Worm (Caenorhabditis elegans) whole organism, mixed stage, embryonic: ENCODE results near the gene nfya-1.

ENCODE experiments used
- blmp-1 ChIP-seq: fragments of 150-350 bp; optimal IDR thresholded peaks from 2 replicates; lab custom pipeline; 2014; ENCODE audit warnings: missing biosample characterization, missing genetic modification characterization
- ces-1 ChIP-seq: fragments of 150-350 bp; optimal IDR thresholded peaks from 2 replicates; lab custom pipeline; 2014; ENCODE audit warnings: missing biosample characterization, missing genetic modification reagents, missing genetic modification characterization
- elt-1 ChIP-seq: sonication (generic microtip); optimal IDR thresholded peaks from 2 replicates; lab custom pipeline; 2017; ENCODE audit warnings: missing genetic modification characterization, mild to moderate bottlenecking, missing compliant biosample characterization, antibody characterized with exemption, moderate library complexity, borderline replicate concordance; ENCODE audit not compliant: insufficient read depth
- lsy-2 ChIP-seq: fragments of 150-350 bp; optimal IDR thresholded peaks from 2 replicates; lab custom pipeline; 2014; ENCODE audit warnings: missing biosample characterization, missing genetic modification characterization
- snpc-4 ChIP-seq: fragments of 150-350 bp; optimal IDR thresholded peaks from 2 replicates; lab custom pipeline; 2014; ENCODE audit warnings: missing biosample characterization, missing genetic modification characterization
- sptf-1 ChIP-seq: sonication (generic microtip); optimal IDR thresholded peaks from 2 replicates; lab custom pipeline; 2017; ENCODE audit warnings: mild to moderate bottlenecking, missing genetic modification characterization, moderate library complexity, missing compliant biosample characterization
- unc-62 ChIP-seq: fragments of 150-350 bp; optimal IDR thresholded peaks from 2 replicates; lab custom pipeline; 2014; ENCODE audit warnings: missing biosample characterization, missing genetic modification reagents, missing genetic modification characterization
- ztf-11 ChIP-seq: fragments of 150-350 bp; optimal IDR thresholded peaks from 2 replicates; lab custom pipeline; 2014; ENCODE audit warnings: missing biosample characterization, missing genetic modification characterization

DNA sequence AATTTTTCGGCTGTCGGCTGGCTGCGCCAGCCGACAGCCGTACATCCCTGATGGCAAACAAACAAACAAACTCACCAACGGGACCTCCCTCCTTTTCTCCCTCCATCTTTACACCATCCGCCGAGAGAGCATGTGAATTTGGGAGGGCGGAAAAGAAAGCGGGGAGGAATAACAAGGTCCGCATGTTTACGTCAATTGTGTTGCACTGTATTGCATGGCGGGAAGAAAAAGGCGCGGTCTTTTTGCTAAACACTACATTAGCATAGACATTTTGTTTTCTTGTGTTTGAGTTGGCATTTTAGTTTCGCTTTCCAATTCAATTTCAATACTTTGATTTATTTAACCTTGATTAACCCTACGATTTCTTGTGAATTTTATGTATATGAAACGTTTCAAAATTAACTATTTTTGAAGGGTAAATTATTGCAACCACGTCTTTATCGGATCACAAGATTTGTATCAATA lies 41.3 kb upstream of the nfya-1 start, which contains the start of gene C49F5.6:
- TF ChIP-seq elt-1 (tag; lab: Kevin White, UChicago) (no peak), ztf-11 (tag; lab: Kevin White, UChicago) (no peak), blmp-1 (tag; lab: Kevin White, UChicago) (no peak), snpc-4 (tag; lab: Kevin White, UChicago) (no peak), ces-1 (GFP tag; lab: Kevin White, UChicago) (no peak), unc-62 (GFP tag; lab: Kevin White, UChicago) (no peak), sptf-1 (tag; lab: Kevin White, UChicago) (no peak), lsy-2 (tag; lab: Kevin White, UChicago) (no peak)
